Fruit fly (Drosophila melanogaster) whole organism, wandering third instar larva: ENCODE measurements around the gene Noa36.

Source experiments
- Abd-B ChIP-seq: fragments of >200 bp; optimal IDR thresholded peaks from 2 replicates; lab custom pipeline; 2017; ENCODE audit warnings: missing biosample characterization, missing genetic modification characterization
- CG32264 ChIP-seq: fragments of 200-800 bp; sonication (Bioruptor generic); optimal IDR thresholded peaks from 2 replicates; lab custom pipeline; 2016; ENCODE audit warnings: missing biosample characterization, missing genetic modification characterization
- CG9705 ChIP-seq: fragments of 200-800 bp; sonication (Bioruptor generic); optimal IDR thresholded peaks from 2 replicates; lab custom pipeline; 2018; ENCODE audit warnings: missing biosample characterization, mild to moderate bottlenecking, missing genetic modification characterization
- CrebA ChIP-seq: fragments of 200-800 bp; sonication (Bioruptor generic); optimal IDR thresholded peaks from 2 replicates; lab custom pipeline; 2016; ENCODE audit warnings: missing biosample characterization, mild to moderate bottlenecking, missing genetic modification characterization, borderline replicate concordance
- Dfd ChIP-seq: fragments of >200 bp; optimal IDR thresholded peaks from 2 replicates; lab custom pipeline; 2017; ENCODE audit warnings: missing biosample characterization, missing genetic modification characterization
- GATAd ChIP-seq: sonication (Bioruptor generic); optimal IDR thresholded peaks from 2 replicates; lab custom pipeline; 2016; ENCODE audit warnings: missing biosample characterization, missing genetic modification characterization
- HLH106 ChIP-seq: fragments of 200-800 bp; optimal IDR thresholded peaks from 3 replicates; lab custom pipeline; 2019; ENCODE audit warnings: missing biosample characterization, mild to moderate bottlenecking, missing genetic modification characterization, moderate library complexity
- Hnf4 ChIP-seq: fragments of 200-800 bp; sonication (Bioruptor generic); optimal IDR thresholded peaks from 2 replicates; lab custom pipeline; 2016; ENCODE audit warnings: missing biosample characterization, mild to moderate bottlenecking, missing genetic modification characterization
- Hr78 ChIP-seq: fragments of >200 bp; optimal IDR thresholded peaks from 2 replicates; lab custom pipeline; 2017; ENCODE audit warnings: missing biosample characterization, missing genetic modification characterization
- Hr83 ChIP-seq: fragments of 200-300 bp; sonication (Bioruptor generic); optimal IDR thresholded peaks from 2 replicates; lab custom pipeline; 2016; ENCODE audit warnings: missing biosample characterization, mild to moderate bottlenecking, missing genetic modification characterization, moderate library complexity; ENCODE audit not compliant: poor library complexity, severe bottlenecking
- Jra ChIP-seq: sonication (Bioruptor generic); optimal IDR thresholded peaks from 2 replicates; lab custom pipeline; 2016; ENCODE audit warnings: missing biosample characterization, missing genetic modification characterization
- Mio ChIP-seq: sonication (Bioruptor generic); optimal IDR thresholded peaks from 2 replicates; lab custom pipeline; 2016; ENCODE audit warnings: missing biosample characterization, missing genetic modification characterization
- Rel ChIP-seq, 2 experiments: fragments of 200-800 bp; sonication (Bioruptor generic) in 1 of 2; optimal IDR thresholded peaks; 2 replicates in 1 of 2; 3 replicates in 1 of 2; lab custom pipeline; 2016 to 2019; ENCODE audit warnings: mild to moderate bottlenecking in 2 of 2, missing biosample characterization in 2 of 2, missing genetic modification characterization in 2 of 2, moderate library complexity in 1 of 2
- Sp1 ChIP-seq: fragments of 200-800 bp; sonication (Bioruptor generic); optimal IDR thresholded peaks from 3 replicates; lab custom pipeline; 2019; ENCODE audit warnings: missing biosample characterization, mild to moderate bottlenecking, missing genetic modification characterization, moderate library complexity
- Vsx2 ChIP-seq: fragments of 200-300, 225-300 bp; sonication (Bioruptor generic); optimal IDR thresholded peaks from 2 replicates; lab custom pipeline; 2018; ENCODE audit warnings: missing biosample characterization, missing genetic modification characterization; ENCODE audit not compliant: partially characterized antibody
- br ChIP-seq: fragments of 200-800 bp; sonication (Bioruptor generic); optimal IDR thresholded peaks from 2 replicates; lab custom pipeline; 2016; ENCODE audit warnings: missing biosample characterization, missing genetic modification characterization
- brk ChIP-seq: fragments of 200-800 bp; sonication (Bioruptor generic); optimal IDR thresholded peaks from 2 replicates; lab custom pipeline; 2016; ENCODE audit warnings: missing biosample characterization, mild to moderate bottlenecking, missing genetic modification characterization
- dl ChIP-seq, 2 experiments: fragments of 175-275, 200-275 bp in 1 of 2; fragments of 200-275 bp in 1 of 2; sonication (Bioruptor generic); optimal IDR thresholded peaks; lab custom pipeline; 2018; ENCODE audit warnings: mild to moderate bottlenecking in 2 of 2, missing biosample characterization in 2 of 2, missing genetic modification characterization in 2 of 2, moderate library complexity in 2 of 2; ENCODE audit not compliant: partially characterized antibody in 2 of 2, insufficient read depth in 1 of 2
- dmrt93B ChIP-seq: fragments of 200-800 bp; sonication (Bioruptor generic); optimal IDR thresholded peaks from 2 replicates; lab custom pipeline; 2018; ENCODE audit warnings: missing biosample characterization, mild to moderate bottlenecking, missing genetic modification characterization
- dsf ChIP-seq: sonication (Bioruptor generic); optimal IDR thresholded peaks from 2 replicates; lab custom pipeline; 2016; ENCODE audit warnings: missing biosample characterization, missing genetic modification characterization, borderline replicate concordance
- foxo ChIP-seq, 2 experiments: fragments of 200-800 bp; sonication (Bioruptor generic); optimal IDR thresholded peaks; 2 replicates in 1 of 2; 3 replicates in 1 of 2; lab custom pipeline; 2016 to 2017; ENCODE audit warnings: missing biosample characterization in 2 of 2, missing genetic modification characterization in 2 of 2
- fru ChIP-seq: fragments of 200-800 bp; sonication (Bioruptor generic); optimal IDR thresholded peaks from 3 replicates; lab custom pipeline; 2016; ENCODE audit warnings: missing biosample characterization, mild to moderate bottlenecking, missing genetic modification characterization
- h ChIP-seq: fragments of 200-800 bp; sonication (Bioruptor generic); optimal IDR thresholded peaks from 3 replicates; lab custom pipeline; 2016; ENCODE audit warnings: missing biosample characterization, mild to moderate bottlenecking, missing genetic modification characterization
- jim ChIP-seq: fragments of 175-275, 200-325 bp; sonication (Bioruptor generic); optimal IDR thresholded peaks from 2 replicates; lab custom pipeline; 2016; ENCODE audit warnings: missing biosample characterization, mild to moderate bottlenecking, missing genetic modification characterization
- lola ChIP-seq: fragments of >200 bp; optimal IDR thresholded peaks from 2 replicates; lab custom pipeline; 2017; ENCODE audit warnings: missing biosample characterization, missing genetic modification characterization
- pan ChIP-seq: fragments of >200 bp; optimal IDR thresholded peaks from 2 replicates; lab custom pipeline; 2017
- psq ChIP-seq: fragments of 200-800 bp; sonication (Bioruptor generic); optimal IDR thresholded peaks from 3 replicates; lab custom pipeline; 2017; ENCODE audit warnings: missing biosample characterization, mild to moderate bottlenecking, missing genetic modification characterization, moderate library complexity
- rgr ChIP-seq: fragments of 200-800 bp; sonication (Bioruptor generic); optimal IDR thresholded peaks from 3 replicates; lab custom pipeline; 2016; ENCODE audit warnings: missing biosample characterization, mild to moderate bottlenecking, missing genetic modification characterization
- sage ChIP-seq: fragments of 200-800 bp; sonication (Bioruptor generic); optimal IDR thresholded peaks from 2 replicates; lab custom pipeline; 2016; ENCODE audit warnings: missing biosample characterization, mild to moderate bottlenecking, missing genetic modification characterization
- sv ChIP-seq: fragments of 200-800 bp; sonication (Bioruptor generic); optimal IDR thresholded peaks from 3 replicates; lab custom pipeline; 2016; ENCODE audit warnings: missing biosample characterization, missing genetic modification characterization
- tai ChIP-seq: sonication (Bioruptor generic); optimal IDR thresholded peaks from 2 replicates; lab custom pipeline; 2016; ENCODE audit warnings: missing biosample characterization, missing genetic modification characterization
- usp ChIP-seq: fragments of >200 bp; optimal IDR thresholded peaks from 2 replicates; lab custom pipeline; 2017; ENCODE audit warnings: missing biosample characterization, missing genetic modification characterization
- woc ChIP-seq: sonication (Bioruptor generic); optimal IDR thresholded peaks from 2 replicates; lab custom pipeline; 2016; ENCODE audit warnings: missing biosample characterization, mild to moderate bottlenecking, missing genetic modification characterization

Noa36 gene

DNA sequence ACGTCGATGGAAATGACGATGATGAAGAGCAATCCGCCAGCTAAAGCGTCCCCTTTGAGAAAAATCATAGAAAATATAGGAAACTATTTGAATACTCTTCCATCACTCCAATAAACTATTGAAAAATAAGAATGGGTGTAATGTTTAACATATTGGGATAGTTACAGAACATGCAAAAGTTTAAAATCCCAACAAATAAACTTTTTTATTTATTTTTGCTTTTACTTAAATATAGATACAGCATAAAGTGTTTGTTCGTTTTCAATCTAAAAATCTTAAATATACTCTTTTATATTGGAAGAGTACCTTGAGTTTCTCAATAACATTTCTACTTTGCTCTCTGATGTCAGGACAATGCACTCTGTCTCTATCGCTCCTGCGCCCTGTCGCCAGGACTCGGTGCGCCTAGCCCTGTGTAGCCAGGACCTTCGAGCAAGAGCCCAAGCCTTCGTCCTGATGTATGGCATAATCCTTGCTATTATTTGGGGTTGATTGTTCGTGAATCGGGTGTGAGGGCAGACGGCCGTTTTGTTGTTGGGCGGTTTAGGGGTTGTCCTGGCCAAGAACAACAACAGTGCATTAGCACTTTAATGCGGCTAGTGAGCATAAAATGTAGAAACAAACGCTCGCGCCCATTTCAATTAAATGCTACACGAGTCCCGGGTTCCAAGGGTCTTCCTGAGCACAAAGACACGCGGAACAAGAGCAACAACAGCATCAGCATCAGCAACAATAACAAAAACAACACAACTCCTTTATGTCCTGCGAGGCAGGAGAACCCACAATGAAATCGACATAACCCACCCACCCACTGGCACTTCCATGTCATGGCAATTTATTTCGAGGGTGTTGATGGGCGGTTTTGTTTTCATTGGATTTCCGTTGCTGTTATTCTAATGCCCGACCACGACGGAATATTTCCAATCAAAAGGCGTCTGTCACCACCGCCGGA lies 26.1 kb downstream of the Noa36 start:
- TF ChIP-seq GATAd (GFP tag; lab: Kevin White, UChicago) (no peak), woc (peak; percentile 16), Dfd (GFP tag; lab: Kevin White, UChicago) (no peak)

DNA sequence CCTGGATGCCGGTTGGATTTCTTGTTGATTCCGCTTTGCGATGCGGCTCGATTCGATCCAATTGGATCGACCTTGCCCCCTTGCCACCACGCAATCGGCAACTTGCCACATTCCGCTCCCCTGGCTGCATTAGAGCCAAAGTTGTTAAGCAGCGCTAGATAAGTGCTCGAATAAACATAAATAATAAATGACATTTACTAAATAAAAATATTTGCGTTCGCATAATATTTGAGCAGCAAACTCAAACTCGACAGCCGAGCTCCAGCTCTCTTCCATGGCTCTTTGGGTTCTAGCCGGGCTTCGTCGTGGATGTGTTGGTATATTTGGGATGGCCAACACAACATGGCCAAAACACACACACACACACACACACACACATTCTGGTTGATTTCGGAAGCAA lies 28.3 kb downstream of the Noa36 start:
- TF ChIP-seq Hr78 (no peak), HLH106 (tag; lab: Kevin White, UChicago) (no peak), CG9705 (GFP tag; lab: Kevin White, UChicago) (no peak), brk (GFP tag; lab: Kevin White, UChicago) (no peak), psq (GFP tag; lab: Kevin White, UChicago) (no peak), Hnf4 (GFP tag; lab: Kevin White, UChicago) (no peak)

DNA sequence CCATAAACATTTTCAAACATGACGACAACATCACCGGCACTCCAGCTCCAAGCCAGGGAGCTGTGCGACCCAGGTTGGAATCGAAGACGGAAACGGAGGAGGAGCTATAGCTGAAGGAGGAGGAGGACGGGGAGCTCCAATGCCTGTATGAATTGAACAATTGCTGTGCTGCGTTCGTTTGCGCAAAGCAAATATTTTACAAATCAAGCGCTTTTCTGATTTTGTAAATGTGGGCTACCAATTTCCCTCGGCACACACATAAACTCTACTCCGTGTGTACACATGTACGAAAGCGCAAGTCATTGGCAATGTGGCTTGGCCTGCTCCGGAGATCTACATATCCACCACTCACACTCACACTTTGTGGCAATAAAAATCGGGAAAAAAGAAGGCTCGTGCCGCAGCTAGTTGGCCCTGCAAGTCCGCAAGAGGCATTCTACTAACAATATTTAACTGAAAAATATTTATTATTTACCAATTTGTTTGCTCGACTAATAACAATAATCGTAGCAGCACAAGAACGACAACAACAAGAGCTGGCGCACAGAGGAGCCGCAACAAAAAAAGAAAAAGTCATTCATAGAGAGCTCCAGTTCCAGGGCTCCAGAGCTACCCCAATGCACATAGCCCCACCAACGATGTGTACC lies 29.4 kb downstream of the Noa36 start:
- no peak for TF ChIP-seq Hnf4 (GFP tag; lab: Kevin White, UChicago)
- TF ChIP-seq GATAd (GFP tag; lab: Kevin White, UChicago) = no peak
- no peak for TF ChIP-seq usp (GFP tag; lab: Kevin White, UChicago)
- no peak for TF ChIP-seq br (GFP tag; lab: Kevin White, UChicago)
- no peak for TF ChIP-seq Hr83 (GFP tag; lab: Kevin White, UChicago)
- TF ChIP-seq lola (GFP tag; lab: Kevin White, UChicago) = no peak
- no peak for TF ChIP-seq dsf
- no peak for TF ChIP-seq sv (GFP tag; lab: Kevin White, UChicago)
- TF ChIP-seq Vsx2 (GFP tag; lab: Kevin White, UChicago) = no peak
- no peak for TF ChIP-seq psq (GFP tag; lab: Kevin White, UChicago)
- no peak for TF ChIP-seq rgr (GFP tag; lab: Kevin White, UChicago)
- no peak for TF ChIP-seq Jra (GFP tag; lab: Kevin White, UChicago)
- TF ChIP-seq woc = no peak
- no peak for TF ChIP-seq HLH106 (tag; lab: Kevin White, UChicago)
- no peak for TF ChIP-seq Sp1 (GFP tag; lab: Kevin White, UChicago)
- TF ChIP-seq dl (GFP tag; optimal IDR thresholded peaks at IDR 0.05; lab: Kevin White, UChicago; ENCODE audit: insufficient read depth in 1 of 2, partially characterized antibody in 2 of 2) = no peak
- no peak for TF ChIP-seq Mio (GFP tag; lab: Kevin White, UChicago)

DNA sequence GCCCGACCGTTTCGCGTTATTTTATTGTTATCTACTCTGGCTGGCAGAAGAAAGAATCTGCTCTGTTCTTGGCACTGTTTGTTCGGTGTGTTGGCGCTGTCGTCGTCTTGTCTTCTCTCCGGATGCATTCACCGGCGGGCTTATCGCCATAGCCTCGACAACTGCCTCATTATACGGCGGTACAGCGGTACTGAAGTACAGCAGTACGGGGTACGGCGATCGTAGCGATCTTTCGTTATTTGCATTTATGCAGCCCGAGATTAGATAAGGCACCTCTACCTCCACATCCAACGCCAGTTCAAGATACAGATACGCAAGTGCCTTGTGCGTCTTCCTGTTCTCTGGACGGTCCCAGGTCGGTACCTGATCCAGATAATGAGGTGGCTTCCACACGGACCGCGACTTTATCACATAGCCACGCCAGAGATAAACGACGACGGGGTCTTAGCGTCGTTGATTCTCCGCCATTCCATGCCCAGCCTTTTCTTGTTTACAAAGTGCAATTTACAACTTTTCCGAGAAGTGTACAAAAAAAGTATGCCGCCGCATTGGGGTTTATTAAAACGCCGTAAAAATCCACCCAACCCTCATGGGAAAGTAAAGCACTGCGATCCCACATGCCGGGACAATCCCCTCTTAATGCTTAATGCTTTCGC lies 30.9 kb downstream of the Noa36 start:
- TF ChIP-seq sage = no peak
- no peak for TF ChIP-seq Dfd (GFP tag; lab: Kevin White, UChicago)
- no peak for TF ChIP-seq CG32264
- TF ChIP-seq Vsx2 (GFP tag; lab: Kevin White, UChicago) = no peak
- no peak for TF ChIP-seq lola (GFP tag; lab: Kevin White, UChicago)
- no peak for TF ChIP-seq CG9705 (GFP tag; lab: Kevin White, UChicago)
- no peak for TF ChIP-seq psq (GFP tag; lab: Kevin White, UChicago)
- TF ChIP-seq tai (GFP tag; lab: Kevin White, UChicago) = no peak
- no peak for TF ChIP-seq woc
- no peak for TF ChIP-seq Abd-B (GFP tag; lab: Kevin White, UChicago)
- no peak for TF ChIP-seq Rel (GFP tag; optimal IDR thresholded peaks at IDR 0.05; lab: Kevin White, UChicago)
- no peak for TF ChIP-seq Rel (tag; optimal IDR thresholded peaks at IDR 0.05; lab: Kevin White, UChicago)

- TF ChIP-seq Abd-B (GFP tag; lab: Kevin White, UChicago) (no peak), h (no peak), Hr83 (GFP tag; lab: Kevin White, UChicago) (no peak), CG32264 (no peak), fru (GFP tag; lab: Kevin White, UChicago) (no peak), lola (GFP tag; lab: Kevin White, UChicago) (no peak), CG9705 (GFP tag; lab: Kevin White, UChicago) (no peak), foxo (GFP tag; optimal IDR thresholded peaks at IDR 0.05; lab: Kevin White, UChicago) (no peak), CrebA (no peak), Hnf4 (GFP tag; lab: Kevin White, UChicago) (no peak), pan (lab: Kevin White, UChicago) (no peak), jim (GFP tag; lab: Kevin White, UChicago) (no peak), usp (GFP tag; lab: Kevin White, UChicago) (no peak), dmrt93B (GFP tag; lab: Kevin White, UChicago) (no peak)
Measured at dm6 chr3R:28563531-28563930, 35.6 kb downstream of the Noa36 start.
